Fruit fly (Drosophila melanogaster): ENCODE results near the gene Elp1.

Gene Elp1

DNA sequence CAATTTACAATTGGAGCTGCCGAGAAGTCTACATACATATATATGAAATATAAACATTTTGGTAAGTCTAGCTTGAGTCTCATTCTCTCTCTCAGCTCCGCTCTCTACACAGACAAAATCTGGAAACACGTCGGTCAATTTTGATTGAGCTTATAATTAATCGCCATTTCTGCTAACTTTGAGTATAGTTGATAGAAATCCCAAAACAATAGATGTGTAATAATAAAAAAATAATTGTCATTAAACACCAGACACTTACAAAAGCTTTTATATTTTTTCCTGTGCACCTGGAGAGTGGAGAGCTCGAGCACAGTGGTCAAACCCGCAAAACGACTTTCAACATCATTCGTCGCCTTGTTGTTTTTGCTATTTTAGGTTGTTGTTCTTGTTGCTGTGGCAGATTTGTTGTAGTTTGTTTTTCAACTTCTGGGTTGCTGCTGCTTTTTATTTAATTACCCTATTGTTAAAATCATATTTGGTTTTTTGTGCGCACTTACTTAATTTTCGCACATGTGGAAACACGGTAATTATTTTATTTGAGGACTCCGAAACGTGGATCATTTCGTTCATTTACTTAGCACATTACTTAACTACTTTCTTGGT, 5.9 kb downstream of the Elp1 start (continued):
- TF ChIP-seq maf-S (GFP tag; optimal IDR thresholded peaks at IDR 0.05) = peak; percentile 93
- peak; percentile 95 for TF ChIP-seq CG1603 (tag; optimal IDR thresholded peaks at IDR 0.05)
- TF ChIP-seq Oli (tag; optimal IDR thresholded peaks at IDR 0.05) = peak; percentile 96
- peak; percentile 93 for TF ChIP-seq toy (GFP tag; IDR thresholded peaks at IDR 0.05)
- peak; percentile 45 for TF ChIP-seq crol (GFP tag; IDR thresholded peaks at IDR 0.05)
- peak; percentile 97 for TF ChIP-seq sob (GFP tag; IDR thresholded peaks at IDR 0.05)
- TF ChIP-seq zen2 (GFP tag; IDR thresholded peaks at IDR 0.05; ENCODE audit: partially characterized antibody) = no peak
- peak; percentile 93 for TF ChIP-seq Side (GFP tag; optimal IDR thresholded peaks at IDR 0.05)
- TF ChIP-seq crc (GFP tag; optimal IDR thresholded peaks at IDR 0.05) = peak; percentile 89
- TF ChIP-seq Ada2b (GFP tag; IDR thresholded peaks at IDR 0.05) = peak; percentile 97
- peak; percentile 69 for TF ChIP-seq p53 (GFP tag; optimal IDR thresholded peaks at IDR 0.05)
- TF ChIP-seq CG16863 (GFP tag; optimal IDR thresholded peaks at IDR 0.05) = peak; percentile 93
- TF ChIP-seq sim (GFP tag; IDR thresholded peaks at IDR 0.05) = peak; percentile 90
- peak; percentile 97 for TF ChIP-seq lmd (GFP tag; IDR thresholded peaks at IDR 0.05)
- TF ChIP-seq pita (GFP tag; optimal IDR thresholded peaks at IDR 0.05) = no peak
- peak; percentile 96 for TF ChIP-seq az2 (GFP tag; optimal IDR thresholded peaks at IDR 0.05)
- TF ChIP-seq CG9817 (tag; optimal IDR thresholded peaks at IDR 0.05) = peak; percentile 94
- peak; percentile 73 for TF ChIP-seq Nf-YC (tag; optimal IDR thresholded peaks at IDR 0.05)
- TF ChIP-seq Fer1 (GFP tag; optimal IDR thresholded peaks at IDR 0.05) = peak; percentile 96
- peak; percentile 91 for TF ChIP-seq Taf1 (GFP tag; IDR thresholded peaks at IDR 0.05)
- no peak for TF ChIP-seq nerfin-2 (GFP tag; IDR thresholded peaks at IDR 0.05; ENCODE audit: partially characterized antibody)
- peak; percentile 82 for TF ChIP-seq CG5180 (GFP tag; optimal IDR thresholded peaks at IDR 0.05)
- peak; percentile 37 to 51 for TF ChIP-seq insv (GFP tag; optimal IDR thresholded peaks at IDR 0.05)
- TF ChIP-seq CG7357 (GFP tag; IDR thresholded peaks at IDR 0.05) = peak; percentile 91
- TF ChIP-seq prd (optimal IDR thresholded peaks at IDR 0.05) = no peak
- TF ChIP-seq prd (GFP tag; IDR thresholded peaks at IDR 0.05) = peak; percentile 96
- TF ChIP-seq sr (GFP tag; IDR thresholded peaks at IDR 0.05) = peak; percentile 84
- TF ChIP-seq CG5953 (GFP tag; IDR thresholded peaks at IDR 0.05) = peak; percentile 94
- peak; percentile 94 for TF ChIP-seq CG11085 (GFP tag; IDR thresholded peaks at IDR 0.05)
- TF ChIP-seq CG4854 (GFP tag; optimal IDR thresholded peaks at IDR 0.05) = peak; percentile 94
- peak; percentile 87 for TF ChIP-seq CG31365 (tag; optimal IDR thresholded peaks at IDR 0.05)
- TF ChIP-seq CG1233 (GFP tag; optimal IDR thresholded peaks at IDR 0.05) = peak; percentile 95
- TF ChIP-seq CG15011 (GFP tag; optimal IDR thresholded peaks at IDR 0.05) = peak; percentile 90
- TF ChIP-seq Dref (GFP tag; IDR thresholded peaks at IDR 0.05) = peak; percentile 39
- TF ChIP-seq CG30403 (GFP tag; optimal IDR thresholded peaks at IDR 0.05) = peak; percentile 97
- peak; percentile 94 for TF ChIP-seq CG32767 (GFP tag; IDR thresholded peaks at IDR 0.05)
- peak; percentile 96 for TF ChIP-seq Bteb2 (GFP tag; optimal IDR thresholded peaks at IDR 0.05)
- no peak for TF ChIP-seq CG2129 (GFP tag; IDR thresholded peaks at IDR 0.05; ENCODE audit: partially characterized antibody)
- peak; percentile 93 for TF ChIP-seq slou (GFP tag; optimal IDR thresholded peaks at IDR 0.05)
- peak; percentile 98 for TF ChIP-seq CG9932 (GFP tag; IDR thresholded peaks at IDR 0.05)
- TF ChIP-seq al (GFP tag; IDR thresholded peaks at IDR 0.05) = peak; percentile 97
- TF ChIP-seq Sox100B (GFP tag; optimal IDR thresholded peaks at IDR 0.05) = peak; percentile 92
- TF ChIP-seq CG12659 (GFP tag; optimal IDR thresholded peaks at IDR 0.05) = peak; percentile 98
- peak; percentile 97 for TF ChIP-seq Dek (tag; optimal IDR thresholded peaks at IDR 0.05)
- peak; percentile 97 for TF ChIP-seq Ptx1 (GFP tag; IDR thresholded peaks at IDR 0.05)
- TF ChIP-seq TFAM (GFP tag; optimal IDR thresholded peaks at IDR 0.05) = peak; percentile 68
- TF ChIP-seq CG30020 (tag; optimal IDR thresholded peaks at IDR 0.05) = peak; percentile 65
- peak; percentile 95 for TF ChIP-seq otp (GFP tag; IDR thresholded peaks at IDR 0.05)
- peak; percentile 82 for TF ChIP-seq CG3065 (GFP tag; optimal IDR thresholded peaks at IDR 0.05)
- peak; percentile 91 for TF ChIP-seq CG11723 (GFP tag; optimal IDR thresholded peaks at IDR 0.05)
- TF ChIP-seq caup (GFP tag; optimal IDR thresholded peaks at IDR 0.05; ENCODE audit: severe bottlenecking) = peak; percentile 96
